Fruit fly (Drosophila melanogaster): ENCODE measurements around the gene CG43861.

CG43861 gene

dm6 chr2L:20066233-20066650 is 49.2 kb upstream of the CG43861 start, which contains the start of gene bwa (continued):
- no peak for TF ChIP-seq CG18262 (tag; optimal IDR thresholded peaks at IDR 0.05)
- TF ChIP-seq Doc2 (GFP tag; IDR thresholded peaks at IDR 0.05) = no peak
- no peak for TF ChIP-seq dmrt99B (tag; optimal IDR thresholded peaks at IDR 0.05)
- peak; percentile 27 for TF ChIP-seq Sry-δ (GFP tag; optimal IDR thresholded peaks at IDR 0.05)
- no peak for TF ChIP-seq vnd (GFP tag; IDR thresholded peaks at IDR 0.05; ENCODE audit: partially characterized antibody)
- peak; percentile 32 for TF ChIP-seq CG8924 (tag; optimal IDR thresholded peaks at IDR 0.05)
- peak; percentile 64 for TF ChIP-seq Myb (GFP tag; optimal IDR thresholded peaks at IDR 0.05)
- TF ChIP-seq rib (GFP tag; IDR thresholded peaks at IDR 0.05) = 0 out of 2 replicates have a peak, but pooled peaks have one; percentile 42
- no peak for TF ChIP-seq Chrac-16 (GFP tag; optimal IDR thresholded peaks at IDR 0.05)
- peak; percentile 39 for TF ChIP-seq stwl (tag; optimal IDR thresholded peaks at IDR 0.05)
- peak; percentile 4 for TF ChIP-seq Fer1 (GFP tag; optimal IDR thresholded peaks at IDR 0.05)
- TF ChIP-seq Dll (GFP tag; IDR thresholded peaks at IDR 0.05; ENCODE audit: partially characterized antibody) = peak; percentile 16; the same call in 1 of the 4 replicates
- no peak for TF ChIP-seq CG6654 (GFP tag; optimal IDR thresholded peaks at IDR 0.05)
- TF ChIP-seq CG7271 (tag; optimal IDR thresholded peaks at IDR 0.05) = no peak
- peak; percentile 24 for TF ChIP-seq caup (GFP tag; optimal IDR thresholded peaks at IDR 0.05; ENCODE audit: severe bottlenecking)
- no peak for TF ChIP-seq hkb (optimal IDR thresholded peaks at IDR 0.05)
- TF ChIP-seq hkb (GFP tag; IDR thresholded peaks at IDR 0.05) = peak; percentile 29; the same call in 1 of the 2 replicates
- TF ChIP-seq CG34422 (GFP tag; IDR thresholded peaks at IDR 0.05) = peak; percentile 53; the same call in 1 of the 3 replicates
- no peak for TF ChIP-seq pum (GFP tag; optimal IDR thresholded peaks at IDR 0.05)
- TF ChIP-seq Lhr (GFP tag; optimal IDR thresholded peaks at IDR 0.05) = peak; percentile 86
- TF ChIP-seq Ets65A (GFP tag) = peak; percentile 49
- TF ChIP-seq slbo (GFP tag; IDR thresholded peaks at IDR 0.05) = no peak
- TF ChIP-seq CG6791 (GFP tag; IDR thresholded peaks at IDR 0.05; ENCODE audit: partially characterized antibody) = peak; percentile 46; the same call in 1 of the 3 replicates
- no peak for TF ChIP-seq kah (GFP tag; optimal IDR thresholded peaks at IDR 0.05)
- TF ChIP-seq lbe (GFP tag; optimal IDR thresholded peaks at IDR 0.05) = no peak
- TF ChIP-seq twi (tag; optimal IDR thresholded peaks at IDR 0.05) = no peak
- TF ChIP-seq CG11093 (GFP tag; IDR thresholded peaks at IDR 0.05) = no peak
- peak; percentile 38; the same call in 1 of the 3 replicates for TF ChIP-seq zfh1 (GFP tag; IDR thresholded peaks at IDR 0.05)
- TF ChIP-seq CG7745 (tag; optimal IDR thresholded peaks at IDR 0.05) = no peak
- TF ChIP-seq dm (GFP tag; optimal IDR thresholded peaks at IDR 0.05) = no peak
- TF ChIP-seq CG3281 (GFP tag; optimal IDR thresholded peaks at IDR 0.05) = peak; percentile 10
- peak; percentile 13 for TF ChIP-seq CG4617 (GFP tag; optimal IDR thresholded peaks at IDR 0.05; ENCODE audit: borderline replicate concordance)
- TF ChIP-seq fd64A (GFP tag; optimal IDR thresholded peaks at IDR 0.05) = no peak
- peak; percentile 35 for TF ChIP-seq CG13624 (GFP tag; optimal IDR thresholded peaks at IDR 0.05)
- no peak for TF ChIP-seq fd102C (GFP tag; optimal IDR thresholded peaks at IDR 0.05)
- no peak for TF ChIP-seq danr (GFP tag; IDR thresholded peaks at IDR 0.05)
- no peak for TF ChIP-seq D19B (GFP tag; optimal IDR thresholded peaks at IDR 0.05)
- TF ChIP-seq CG12391 (tag; optimal IDR thresholded peaks at IDR 0.05) = no peak
- no peak for TF ChIP-seq h (optimal IDR thresholded peaks at IDR 0.05)
- TF ChIP-seq CG8281 (tag; optimal IDR thresholded peaks at IDR 0.05) = no peak
- no peak for TF ChIP-seq PHDP (tag; optimal IDR thresholded peaks at IDR 0.05)
- TF ChIP-seq crp (GFP tag; optimal IDR thresholded peaks at IDR 0.05) = peak in 1 of 2 experiments; percentile 12
- no peak for TF ChIP-seq CG9727 (GFP tag; optimal IDR thresholded peaks at IDR 0.05)
- TF ChIP-seq CG18764 (GFP tag; optimal IDR thresholded peaks at IDR 0.05) = no peak
- no peak for TF ChIP-seq CG6765 (GFP tag; optimal IDR thresholded peaks at IDR 0.05)
- peak; percentile 59 for TF ChIP-seq phol (tag; optimal IDR thresholded peaks at IDR 0.05)
- no peak; the same call in 1 of the 2 replicates for TF ChIP-seq nerfin-2 (GFP tag; IDR thresholded peaks at IDR 0.05; ENCODE audit: partially characterized antibody)
- no peak for TF ChIP-seq Neu2 (GFP tag; optimal IDR thresholded peaks at IDR 0.05; ENCODE audit: borderline replicate concordance)
- TF ChIP-seq CG8388 (GFP tag; optimal IDR thresholded peaks at IDR 0.05) = no peak
- TF ChIP-seq exex (tag; optimal IDR thresholded peaks at IDR 0.05) = no peak

Data from whole organism, embryonic.